Worm (Caenorhabditis elegans) whole organism, L1 larva: ENCODE measurements around the gene exc-7.

Experiments
- elt-2 ChIP-seq: sonication (generic microtip); optimal IDR thresholded peaks from 2 replicates; lab custom pipeline; 2016; ENCODE audit warnings: missing genetic modification characterization, mild to moderate bottlenecking, inconsistent platforms, missing compliant biosample characterization, missing genetic modification reagents
- fos-1 ChIP-seq: fragments of 150-350 bp; optimal IDR thresholded peaks from 2 replicates; lab custom pipeline; 2014; ENCODE audit warnings: missing biosample characterization, missing genetic modification characterization
- lin-39 ChIP-seq: fragments of 150-350 bp; optimal IDR thresholded peaks from 2 replicates; lab custom pipeline; 2014; ENCODE audit warnings: missing biosample characterization, missing genetic modification reagents, missing genetic modification characterization
- nhr-71 ChIP-seq: sonication (generic microtip); optimal IDR thresholded peaks from 2 replicates; lab custom pipeline; 2016; ENCODE audit warnings: mild to moderate bottlenecking, missing genetic modification characterization, moderate library complexity, missing compliant biosample characterization
- skn-1 ChIP-seq: fragments of 150-350 bp; optimal IDR thresholded peaks from 2 replicates; lab custom pipeline; 2014; ENCODE audit warnings: missing biosample characterization, missing genetic modification characterization

DNA sequence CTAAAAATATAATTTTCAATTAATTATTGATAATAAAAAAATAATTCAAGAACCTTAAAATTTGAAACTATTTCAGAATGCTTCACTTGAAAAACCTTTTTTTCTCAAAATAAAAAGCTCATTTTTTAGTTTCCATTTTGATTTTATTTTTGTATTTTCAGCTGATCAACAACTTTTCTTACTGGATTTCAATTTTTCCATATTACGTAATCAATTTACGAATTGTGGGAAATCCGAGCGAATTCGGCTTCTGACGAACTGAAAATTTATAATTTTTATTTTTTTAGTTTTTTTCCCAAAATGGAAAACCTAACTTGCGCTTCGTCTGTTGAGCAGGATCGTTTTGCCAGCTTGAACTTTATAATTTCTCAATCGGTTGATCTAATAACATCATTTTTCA lies 38.3 kb upstream of the exc-7 start, which contains the start of gene sra-8:
- TF ChIP-seq skn-1 (tag; lab: Kevin White, UChicago) (no peak), fos-1 (tag; lab: Kevin White, UChicago) (no peak), lin-39 (tag; lab: Kevin White, UChicago) (no peak), nhr-71 (tag; lab: Kevin White, UChicago) (no peak), elt-2 (tag; lab: Kevin White, UChicago) (no peak)
